Worm (Caenorhabditis elegans) whole organism, L2 larva: ENCODE data around the gene F35D2.3.

Source experiments
- ZK546.5 ChIP-seq: sonication (generic microtip); optimal IDR thresholded peaks from 2 replicates; lab custom pipeline; 2017; ENCODE audit warnings: missing biosample characterization, missing genetic modification characterization
- aly-2 ChIP-seq: fragments of 150-350 bp; optimal IDR thresholded peaks from 2 replicates; lab custom pipeline; 2014; ENCODE audit warnings: missing biosample characterization, missing genetic modification characterization
- ama-1 ChIP-seq: fragments of 150-350 bp; optimal IDR thresholded peaks from 2 replicates; lab custom pipeline; 2018; ENCODE audit warnings: inconsistent platforms
- ceh-16 ChIP-seq: fragments of 150-350 bp; optimal IDR thresholded peaks from 2 replicates; lab custom pipeline; 2014; ENCODE audit warnings: missing biosample characterization, missing genetic modification characterization
- ceh-82 ChIP-seq: fragments of 150-350 bp; optimal IDR thresholded peaks from 2 replicates; lab custom pipeline; 2014; ENCODE audit warnings: missing biosample characterization, missing genetic modification characterization
- elt-3 ChIP-seq: sonication (generic microtip); optimal IDR thresholded peaks from 2 replicates; lab custom pipeline; 2017; ENCODE audit warnings: missing biosample characterization, missing genetic modification characterization
- fos-1 ChIP-seq: fragments of 150-350 bp; optimal IDR thresholded peaks from 2 replicates; lab custom pipeline; 2014; ENCODE audit warnings: missing biosample characterization, missing genetic modification characterization
- nhr-10 ChIP-seq: sonication (generic microtip); optimal IDR thresholded peaks from 2 replicates; lab custom pipeline; 2017; ENCODE audit warnings: missing biosample characterization, missing genetic modification characterization
- snpc-4 ChIP-seq: fragments of 150-350 bp; optimal IDR thresholded peaks from 2 replicates; lab custom pipeline; 2014; ENCODE audit warnings: missing biosample characterization, missing genetic modification characterization
- unc-62 ChIP-seq: fragments of 150-350 bp; optimal IDR thresholded peaks from 2 replicates; lab custom pipeline; 2014; ENCODE audit warnings: missing biosample characterization, missing genetic modification reagents, missing genetic modification characterization
- zag-1 ChIP-seq: fragments of 150-350 bp; optimal IDR thresholded peaks from 2 replicates; lab custom pipeline; 2014; ENCODE audit warnings: missing biosample characterization, missing genetic modification characterization
- ztf-11 ChIP-seq: sonication (generic microtip); optimal IDR thresholded peaks from 2 replicates; lab custom pipeline; 2017; ENCODE audit warnings: missing biosample characterization, missing genetic modification characterization

ce11 chrII:7528210-7528609 is 42.2 kb upstream of the F35D2.3 start:
- TF ChIP-seq ceh-16 (tag; lab: Kevin White, UChicago) (no peak), ama-1 (lab: Kevin White, UChicago) (no peak), ZK546.5 (tag; lab: Kevin White, UChicago) (no peak), fos-1 (peak; percentile 66), ceh-82 (tag; lab: Kevin White, UChicago) (no peak), zag-1 (tag; lab: Kevin White, UChicago) (no peak), aly-2 (no peak), unc-62 (GFP tag; lab: Kevin White, UChicago) (no peak), nhr-10 (tag; lab: Kevin White, UChicago) (no peak), elt-3 (tag; lab: Kevin White, UChicago) (no peak), ztf-11 (tag; lab: Kevin White, UChicago) (no peak), snpc-4 (tag; lab: Kevin White, UChicago) (no peak)
